Fruit fly (Drosophila melanogaster): Measurements from ENCODE around the gene CG7329.

- TF ChIP-seq CG33017 (tag; optimal IDR thresholded peaks at IDR 0.05) (no peak), cic (GFP tag; optimal IDR thresholded peaks at IDR 0.05) (no peak), CG5204 (GFP tag; optimal IDR thresholded peaks at IDR 0.05) (no peak), Hr96 (GFP tag; optimal IDR thresholded peaks at IDR 0.05) (no peak), CG1620 (GFP tag; optimal IDR thresholded peaks at IDR 0.05) (no peak), CG11617 (GFP tag; optimal IDR thresholded peaks at IDR 0.05) (no peak), Clk (GFP tag; optimal IDR thresholded peaks at IDR 0.05) (no peak), CG12768 (GFP tag; optimal IDR thresholded peaks at IDR 0.05) (no peak), CG14711 (tag; optimal IDR thresholded peaks at IDR 0.05) (no peak), Mnt (GFP tag; optimal IDR thresholded peaks at IDR 0.05) (no peak), toe (GFP tag; optimal IDR thresholded peaks at IDR 0.05) (no peak), cnc (optimal IDR thresholded peaks at IDR 0.05) (no peak), Crg-1 (GFP tag; optimal IDR thresholded peaks at IDR 0.05) (no peak)
Observed at dm6 chr2L:10665603-10666002, 27.3 kb upstream of the CG7329 start.

Measured in whole organism, adult.